4 fruit fly cellular contexts compared by ENCODE assay signal in genomic region chr3R:22727857-22728256, dm6.
TF ChIP-seq lines count a peak whose summit lies in the region.

No protein-coding gene starts in this region.

- TF ChIP-seq CTCF in whole organism, embryonic (GFP tag; optimal IDR thresholded peaks at IDR 0.05; lab: Kevin White, UChicago): no peak

TF ChIP-seq in whole organism, embryonic, 481 proteins besides CTCF, POLR2A, EP300 and RAD21 (continues in another document):
- TF ChIP-seq Drgx (GFP tag; IDR thresholded peaks at IDR 0.05; lab: Robert Waterston, UW) (peak; percentile 74), slbo (GFP tag; IDR thresholded peaks at IDR 0.05; lab: Robert Waterston, UW) (0 out of 2 replicates have a peak, but pooled peaks have one; percentile 11), phol (tag; optimal IDR thresholded peaks at IDR 0.05; lab: Kevin White, UChicago) (peak; percentile 19), Rfx (GFP tag; IDR thresholded peaks at IDR 0.05; lab: Robert Waterston, UW) (peak; percentile 53), ssp (GFP tag; IDR thresholded peaks at IDR 0.05; lab: Robert Waterston, UW) (peak; percentile 28; the same call in 1 of the 2 replicates), klu (GFP tag; IDR thresholded peaks at IDR 0.05; lab: Robert Waterston, UW) (peak; percentile 42; the same call in 1 of the 2 replicates), CG18262 (tag; optimal IDR thresholded peaks at IDR 0.05; lab: Kevin White, UChicago) (peak; percentile 25), CG9797 (GFP tag; optimal IDR thresholded peaks at IDR 0.05; lab: Kevin White, UChicago) (no peak), CG4820 (GFP tag; optimal IDR thresholded peaks at IDR 0.05; lab: Kevin White, UChicago) (no peak), rib (GFP tag; IDR thresholded peaks at IDR 0.05; lab: Robert Waterston, UW) (no peak), ara (GFP tag; IDR thresholded peaks at IDR 0.05; lab: Robert Waterston, UW) (peak; percentile 41; the same call in 1 of the 2 replicates), dysf (GFP tag; IDR thresholded peaks at IDR 0.05; lab: Robert Waterston, UW) (peak; percentile 46; the same call in 1 of the 3 replicates), Hmr (GFP tag; optimal IDR thresholded peaks at IDR 0.05; lab: Kevin White, UChicago) (peak; percentile 3), CG30403 (GFP tag; optimal IDR thresholded peaks at IDR 0.05; lab: Kevin White, UChicago) (peak; percentile 14), CG12071 (GFP tag; optimal IDR thresholded peaks at IDR 0.05; lab: Kevin White, UChicago) (no peak), CG31224 (GFP tag; IDR thresholded peaks at IDR 0.05; lab: Robert Waterston, UW) (0 out of 2 replicates have a peak, but pooled peaks have one; percentile 12), CG10543 (GFP tag; optimal IDR thresholded peaks at IDR 0.05; lab: Kevin White, UChicago) (no peak), B-H1 (GFP tag; IDR thresholded peaks at IDR 0.05; lab: Robert Waterston, UW) (no peak), Med (GFP tag; lab: Kevin White, UChicago) (peak; percentile 65), pan (optimal IDR thresholded peaks at IDR 0.05; lab: Kevin White, UChicago) (no peak), pan (GFP tag; optimal IDR thresholded peaks at IDR 0.05 in 1 of 2, IDR thresholded peaks at IDR 0.05 in 1 of 2) (peak in 1 of 2 experiments; percentile 75), CG2120 (GFP tag; optimal IDR thresholded peaks at IDR 0.05; lab: Kevin White, UChicago) (peak; percentile 27)

TF ChIP-seq in whole organism, prepupa, 60 proteins besides CTCF, POLR2A, EP300 and RAD21 (continues in another document):
- peak; percentile 16 for TF ChIP-seq CG6792 (GFP tag; optimal IDR thresholded peaks at IDR 0.05; lab: Kevin White, UChicago)
- peak; percentile 32 for TF ChIP-seq CG8319 (GFP tag; optimal IDR thresholded peaks at IDR 0.05; lab: Kevin White, UChicago)
- no peak for TF ChIP-seq OdsH (GFP tag; optimal IDR thresholded peaks at IDR 0.05; lab: Kevin White, UChicago)
- TF ChIP-seq CG8632 (GFP tag; optimal IDR thresholded peaks at IDR 0.05; lab: Kevin White, UChicago): no peak
- TF ChIP-seq CG6854 (GFP tag; optimal IDR thresholded peaks at IDR 0.05; lab: Kevin White, UChicago): no peak
- TF ChIP-seq Eip75B (GFP tag; optimal IDR thresholded peaks at IDR 0.05; lab: Kevin White, UChicago): no peak
- TF ChIP-seq CG9139 (GFP tag; optimal IDR thresholded peaks at IDR 0.05; lab: Kevin White, UChicago): no peak
- no peak for TF ChIP-seq Hr38 (GFP tag; optimal IDR thresholded peaks at IDR 0.05; lab: Kevin White, UChicago)
- TF ChIP-seq CG16779 (tag; optimal IDR thresholded peaks at IDR 0.05; lab: Kevin White, UChicago): no peak
- no peak for TF ChIP-seq CG11902 (GFP tag; optimal IDR thresholded peaks at IDR 0.05; lab: Kevin White, UChicago)
- TF ChIP-seq Eip93F (GFP tag; optimal IDR thresholded peaks at IDR 0.05; lab: Kevin White, UChicago): no peak
- no peak for TF ChIP-seq CG10669 (GFP tag; optimal IDR thresholded peaks at IDR 0.05; lab: Kevin White, UChicago)
- TF ChIP-seq pdm3 (GFP tag; optimal IDR thresholded peaks at IDR 0.05; lab: Kevin White, UChicago): no peak
- TF ChIP-seq lz (GFP tag; optimal IDR thresholded peaks at IDR 0.05; lab: Kevin White, UChicago): peak; percentile 16
- TF ChIP-seq Met (GFP tag; optimal IDR thresholded peaks at IDR 0.05; lab: Kevin White, UChicago): no peak
- no peak for TF ChIP-seq CG8119 (GFP tag; IDR thresholded peaks at IDR 0.05; lab: Robert Waterston, UW)
- TF ChIP-seq fd59A (GFP tag; optimal IDR thresholded peaks at IDR 0.05; lab: Kevin White, UChicago): no peak
- TF ChIP-seq Hr4 (GFP tag; optimal IDR thresholded peaks at IDR 0.05; lab: Kevin White, UChicago): peak; percentile 67
- TF ChIP-seq Sox15 (GFP tag; optimal IDR thresholded peaks at IDR 0.05; lab: Kevin White, UChicago): no peak
- TF ChIP-seq eg (GFP tag; IDR thresholded peaks at IDR 0.05; lab: Robert Waterston, UW): peak; percentile 87
- TF ChIP-seq fd85E (GFP tag; optimal IDR thresholded peaks at IDR 0.05; lab: Kevin White, UChicago): no peak
- no peak for TF ChIP-seq CG3919 (GFP tag; optimal IDR thresholded peaks at IDR 0.05; lab: Kevin White, UChicago)
- TF ChIP-seq Ets96B (tag; optimal IDR thresholded peaks at IDR 0.05; lab: Kevin White, UChicago): no peak
- TF ChIP-seq topi (GFP tag; optimal IDR thresholded peaks at IDR 0.05; lab: Kevin White, UChicago): no peak
- no peak for TF ChIP-seq CG11762 (GFP tag; optimal IDR thresholded peaks at IDR 0.05; lab: Kevin White, UChicago; ENCODE audit: insufficient read depth)

TF ChIP-seq in whole organism, pupa, 21 proteins besides CTCF, POLR2A, EP300 and RAD21:
- TF ChIP-seq Snoo (tag; optimal IDR thresholded peaks at IDR 0.05; lab: Kevin White, UChicago) (no peak), CG32121 (GFP tag; IDR thresholded peaks at IDR 0.05; lab: Robert Waterston, UW) (peak; percentile 51; the same call in 1 of the 2 replicates), CG15710 (tag; optimal IDR thresholded peaks at IDR 0.05; lab: Kevin White, UChicago) (no peak), D1 (tag; optimal IDR thresholded peaks at IDR 0.05; lab: Kevin White, UChicago) (no peak), EcR (GFP tag; optimal IDR thresholded peaks at IDR 0.05; lab: Kevin White, UChicago) (no peak), rn (GFP tag; IDR thresholded peaks at IDR 0.05; lab: Robert Waterston, UW) (0 out of 2 replicates have a peak, but pooled peaks have one; percentile 6), fd96Ca (GFP tag; IDR thresholded peaks at IDR 0.05; lab: Robert Waterston, UW) (no peak), Pif1B (GFP tag; optimal IDR thresholded peaks at IDR 0.05; lab: Kevin White, UChicago) (no peak), CG34367 (tag; optimal IDR thresholded peaks at IDR 0.05; lab: Kevin White, UChicago) (peak; percentile 31), CG8159 (tag; optimal IDR thresholded peaks at IDR 0.05; lab: Kevin White, UChicago) (no peak), CG4496 (GFP tag; IDR thresholded peaks at IDR 0.05; lab: Robert Waterston, UW) (peak; percentile 80), gl (tag; optimal IDR thresholded peaks at IDR 0.05; lab: Kevin White, UChicago) (no peak), CG10348 (GFP tag; IDR thresholded peaks at IDR 0.05; lab: Robert Waterston, UW) (no peak), CG14655 (GFP tag; optimal IDR thresholded peaks at IDR 0.05; lab: Kevin White, UChicago) (no peak), CG8301 (tag; optimal IDR thresholded peaks at IDR 0.05; lab: Kevin White, UChicago) (peak; percentile 64), CG9948 (tag; optimal IDR thresholded peaks at IDR 0.05; lab: Kevin White, UChicago) (peak; percentile 53), Pif1A (GFP tag; optimal IDR thresholded peaks at IDR 0.05; lab: Kevin White, UChicago) (no peak), CG13204 (GFP tag; optimal IDR thresholded peaks at IDR 0.05; lab: Kevin White, UChicago) (no peak), Ets98B (GFP tag; IDR thresholded peaks at IDR 0.05; lab: Robert Waterston, UW) (peak; percentile 70), CG17806 (tag; optimal IDR thresholded peaks at IDR 0.05; lab: Kevin White, UChicago) (peak; percentile 27), CG12605 (GFP tag; IDR thresholded peaks at IDR 0.05; lab: Robert Waterston, UW) (peak; percentile 55; the same call in 1 of the 2 replicates)

TF ChIP-seq in whole organism, wandering third instar larva, 38 proteins besides CTCF, POLR2A, EP300 and RAD21:
- TF ChIP-seq foxo (GFP tag; optimal IDR thresholded peaks at IDR 0.05; lab: Kevin White, UChicago) (peak in 1 of 2 experiments; percentile 39), Hr83 (GFP tag; optimal IDR thresholded peaks at IDR 0.05; lab: Kevin White, UChicago; ENCODE audit: poor library complexity, severe bottlenecking) (no peak), fru (GFP tag; optimal IDR thresholded peaks at IDR 0.05; lab: Kevin White, UChicago) (no peak), sv (GFP tag; optimal IDR thresholded peaks at IDR 0.05; lab: Kevin White, UChicago) (no peak), brk (GFP tag; optimal IDR thresholded peaks at IDR 0.05; lab: Kevin White, UChicago) (no peak), OdsH (GFP tag; optimal IDR thresholded peaks at IDR 0.05; lab: Kevin White, UChicago) (peak; percentile 45), Sp1 (GFP tag; optimal IDR thresholded peaks at IDR 0.05; lab: Kevin White, UChicago) (no peak), N (GFP tag; optimal IDR thresholded peaks at IDR 0.05; lab: Kevin White, UChicago) (no peak), CG32264 (GFP tag; optimal IDR thresholded peaks at IDR 0.05; lab: Kevin White, UChicago) (peak; percentile 24)
TF ChIP-seq in whole organism, wandering third instar larva: peak in this region for 3.

Comparison
In these comparisons a context has a peak if more than half of its experiments do, and no peak if none do; other contexts are left out.
1. Of the 7 proteins assayed by ChIP-seq in both whole organism, embryonic and whole organism, prepupa: peak only in whole organism, embryonic: none; only in whole organism, prepupa: Gug; in both: none; in neither: 6.